Worm (Caenorhabditis elegans): ENCODE data around the gene srx-87.
A peak's percentile ranks its signal among the peaks of the same experiment; 100 is the strongest.

srx-87 gene

ce11 chrV:11570169-11570651, 5.5 kb downstream of the srx-87 start, which contains the start of the genes nhr-101 and pms-2:
TSS of gene nhr-101 (plus strand) at chrV:11570476.
TSS of gene pms-2 (minus strand) at chrV:11570601.
- TF ChIP-seq him-1 (tag; optimal IDR thresholded peaks at IDR 0.05) (no peak), W03F9.2 (tag; optimal IDR thresholded peaks at IDR 0.05) (no peak), dao-5 (tag; optimal IDR thresholded peaks at IDR 0.05) (no peak)

DNA sequence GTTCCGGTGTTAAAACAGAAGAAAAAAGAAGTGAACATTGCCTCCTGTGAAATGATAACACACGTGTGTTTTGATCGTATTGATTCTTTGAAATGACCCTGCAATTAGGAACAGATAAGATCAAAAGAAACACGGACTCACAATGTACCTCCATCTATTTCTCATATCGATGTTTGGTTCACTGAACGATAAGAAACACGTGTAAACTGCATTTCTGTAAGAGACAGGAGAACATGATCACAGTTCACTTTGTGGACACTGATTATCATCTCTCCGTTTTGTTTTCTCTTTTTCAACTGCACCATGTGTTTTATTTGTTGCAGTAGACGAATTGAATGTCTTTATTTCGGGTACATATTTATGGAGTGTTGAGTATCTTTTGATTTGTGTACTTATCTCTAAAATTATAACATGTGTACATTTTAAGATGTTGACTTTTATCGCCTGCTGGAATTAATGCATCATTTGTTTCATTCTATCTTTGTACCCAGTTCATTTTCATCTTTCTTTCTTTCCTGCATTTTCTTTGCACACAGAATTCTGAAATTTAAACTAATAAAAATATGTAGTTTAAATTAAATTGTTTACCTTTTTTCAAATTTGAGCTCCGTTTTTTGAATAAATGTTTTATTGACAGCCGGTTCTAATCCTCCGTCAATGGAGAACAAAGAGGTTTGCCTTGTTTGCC, 8.3 kb downstream of the srx-87 start, which contains the start of the genes H12C20.7 and nhr-68:
H12C20.7 (minus strand) TSS at position 188 of the 688 bp plus-strand sequence.
nhr-68 (plus strand) TSS at position 638 of the 688 bp plus-strand sequence.
- TF ChIP-seq him-1 (tag; optimal IDR thresholded peaks at IDR 0.05) = no peak
- TF ChIP-seq W03F9.2 (tag; optimal IDR thresholded peaks at IDR 0.05) = peak; percentile 60
- no peak for TF ChIP-seq dao-5 (tag; optimal IDR thresholded peaks at IDR 0.05)

DNA sequence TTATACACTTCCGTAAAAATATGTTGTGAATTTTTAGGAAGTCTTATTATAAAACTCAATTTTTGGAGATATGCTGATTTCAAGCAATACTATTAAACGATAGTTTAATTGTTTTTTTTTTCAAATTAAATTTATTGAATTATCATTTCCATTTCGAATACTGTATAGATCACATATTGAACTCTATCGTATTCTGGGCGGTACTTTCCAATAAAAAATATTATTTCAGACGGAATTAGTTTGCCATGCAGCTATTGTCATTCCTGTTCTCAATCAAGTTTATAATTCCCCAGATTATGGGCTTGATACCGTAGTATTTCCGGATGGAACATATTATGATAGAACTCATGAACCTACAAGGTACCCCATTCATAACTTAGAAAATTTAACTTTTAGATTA, 9.9 kb downstream of the srx-87 start:
- TF ChIP-seq W03F9.2 (tag; optimal IDR thresholded peaks at IDR 0.05) = no peak
- no peak for TF ChIP-seq dao-5 (tag; optimal IDR thresholded peaks at IDR 0.05)
- TF ChIP-seq him-1 (tag; optimal IDR thresholded peaks at IDR 0.05) = no peak

ce11 chrV:11580826-11581225, 16.2 kb downstream of the srx-87 start, which contains the start of gene srx-90:
TSS of gene srx-90 (plus strand) at chrV:11581126.
- TF ChIP-seq W03F9.2 (tag; optimal IDR thresholded peaks at IDR 0.05) = no peak
- no peak for TF ChIP-seq dao-5 (tag; optimal IDR thresholded peaks at IDR 0.05)
- no peak for TF ChIP-seq him-1 (tag; optimal IDR thresholded peaks at IDR 0.05)

DNA sequence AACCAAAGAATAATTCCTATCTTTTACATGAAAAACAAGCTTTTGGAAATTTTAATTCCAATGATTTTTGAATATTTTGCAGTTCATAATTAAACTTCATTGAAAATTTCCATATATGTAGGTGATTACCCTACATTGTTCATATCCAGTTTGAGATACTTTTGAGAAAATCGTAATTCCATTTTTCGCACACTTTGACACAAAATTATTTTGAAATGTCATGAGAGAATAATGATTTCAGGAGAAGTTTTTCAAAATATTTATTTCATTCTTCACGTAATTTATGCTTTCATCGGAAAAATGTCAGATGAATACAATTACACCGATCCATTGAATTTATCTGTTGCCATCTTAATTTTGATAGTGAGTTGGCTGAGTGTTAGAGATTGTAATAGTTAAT, 18.5 kb downstream of the srx-87 start, which contains the start of gene srx-88:
srx-88 (plus strand) TSS at position 301 of the 400 bp plus-strand sequence.
- TF ChIP-seq him-1 (tag; optimal IDR thresholded peaks at IDR 0.05) (no peak), dao-5 (tag; optimal IDR thresholded peaks at IDR 0.05) (no peak)

ce11 chrV:11585122-11585521, 20.4 kb downstream of the srx-87 start:
- TF ChIP-seq W03F9.2 (tag; optimal IDR thresholded peaks at IDR 0.05) (no peak), him-1 (tag; optimal IDR thresholded peaks at IDR 0.05) (no peak), dao-5 (tag; optimal IDR thresholded peaks at IDR 0.05) (no peak)

DNA sequence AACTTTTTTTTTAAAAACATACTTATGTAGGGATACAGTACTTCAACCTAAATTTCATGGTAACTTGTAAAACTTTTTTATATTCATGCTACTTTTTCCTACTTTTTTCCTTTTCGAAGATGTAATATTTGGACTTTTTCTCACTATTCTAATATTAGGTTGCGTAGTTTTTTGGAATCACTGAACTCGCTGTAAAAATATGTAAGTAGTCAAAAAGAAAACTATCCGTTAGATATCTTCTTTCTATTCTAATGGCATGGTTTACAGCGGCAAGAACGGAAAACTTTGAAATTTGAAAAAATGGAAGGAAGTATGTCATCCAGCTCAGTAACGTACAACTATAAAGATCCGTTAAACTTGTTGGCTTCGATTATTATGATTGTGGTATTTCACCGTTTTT, 24.8 kb downstream of the srx-87 start, which contains the start of gene srx-82:
srx-82 (plus strand) TSS at position 301 of the 400 bp plus-strand sequence.
- no peak for TF ChIP-seq him-1 (tag; optimal IDR thresholded peaks at IDR 0.05)

DNA sequence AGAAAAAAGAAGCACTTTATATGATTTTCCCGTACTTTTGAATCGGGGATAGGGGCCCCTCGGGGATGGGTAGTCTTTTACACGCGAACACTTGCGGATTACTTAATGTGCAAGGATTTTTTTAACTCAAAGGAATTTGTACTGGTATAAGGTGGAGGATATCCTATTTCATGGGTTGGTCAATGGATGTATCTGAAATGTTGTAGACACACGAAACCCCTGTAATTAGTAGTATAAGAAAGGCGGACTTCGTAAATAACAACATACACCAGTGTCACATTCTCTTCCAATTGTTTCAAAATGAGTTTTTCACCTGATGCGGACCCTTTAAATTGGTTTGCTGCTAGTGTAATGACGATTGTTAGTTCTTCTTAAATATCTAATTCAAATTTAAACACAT, 28.8 kb downstream of the srx-87 start, which contains the start of gene srx-80:
srx-80 (plus strand) TSS at position 301 of the 400 bp plus-strand sequence.
- TF ChIP-seq dao-5 (tag; optimal IDR thresholded peaks at IDR 0.05) (no peak), W03F9.2 (tag; optimal IDR thresholded peaks at IDR 0.05) (no peak), him-1 (tag; optimal IDR thresholded peaks at IDR 0.05) (no peak)

ce11 chrV:11593888-11594287, 29.2 kb downstream of the srx-87 start:
- TF ChIP-seq him-1 (tag; optimal IDR thresholded peaks at IDR 0.05) (no peak), dao-5 (tag; optimal IDR thresholded peaks at IDR 0.05) (no peak), W03F9.2 (tag; optimal IDR thresholded peaks at IDR 0.05) (no peak)

DNA sequence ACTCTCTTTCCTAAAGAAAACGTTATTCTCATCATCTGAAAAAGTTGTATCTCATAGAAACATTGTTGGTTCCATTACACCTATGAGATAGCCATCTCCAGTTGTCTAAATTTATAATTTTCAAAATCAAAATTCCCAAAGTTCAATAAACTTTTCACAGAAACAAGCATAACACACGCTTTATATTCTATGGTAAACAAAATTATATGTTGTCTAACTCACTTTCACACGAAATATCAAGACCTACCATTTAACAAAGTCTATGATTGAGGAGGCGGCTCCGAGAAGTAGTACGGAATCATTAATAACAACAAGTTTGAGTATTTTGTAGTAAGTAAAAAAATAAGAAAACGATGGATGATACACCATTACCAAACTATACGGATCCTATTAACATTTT, 34.1 kb downstream of the srx-87 start, which contains the start of gene srx-84:
srx-84 (plus strand) TSS at position 301 of the 400 bp plus-strand sequence.
- TF ChIP-seq W03F9.2 (tag; optimal IDR thresholded peaks at IDR 0.05) (no peak), dao-5 (tag; optimal IDR thresholded peaks at IDR 0.05) (no peak), him-1 (tag; optimal IDR thresholded peaks at IDR 0.05) (no peak)

ce11 chrV:11600800-11601199, 36.1 kb downstream of the srx-87 start, which contains the start of gene F35B12.9:
TSS of gene F35B12.9 (plus strand) at chrV:11601171.
- TF ChIP-seq dao-5 (tag; optimal IDR thresholded peaks at IDR 0.05) (no peak), him-1 (tag; optimal IDR thresholded peaks at IDR 0.05) (no peak), W03F9.2 (tag; optimal IDR thresholded peaks at IDR 0.05) (no peak)

ce11 chrV:11604484-11604883, 39.8 kb downstream of the srx-87 start, which contains the start of gene dhs-20:
TSS of gene dhs-20 (minus strand) at chrV:11604563.
- TF ChIP-seq W03F9.2 (tag; optimal IDR thresholded peaks at IDR 0.05) = no peak
- no peak for TF ChIP-seq him-1 (tag; optimal IDR thresholded peaks at IDR 0.05)
- TF ChIP-seq dao-5 (tag; optimal IDR thresholded peaks at IDR 0.05) = no peak

- TF ChIP-seq W03F9.2 (tag; optimal IDR thresholded peaks at IDR 0.05) (no peak), dao-5 (tag; optimal IDR thresholded peaks at IDR 0.05) (no peak), him-1 (tag; optimal IDR thresholded peaks at IDR 0.05) (no peak)
These were observed 40.6 kb downstream of the srx-87 start for ce11 chrV:11605227-11605626.

DNA sequence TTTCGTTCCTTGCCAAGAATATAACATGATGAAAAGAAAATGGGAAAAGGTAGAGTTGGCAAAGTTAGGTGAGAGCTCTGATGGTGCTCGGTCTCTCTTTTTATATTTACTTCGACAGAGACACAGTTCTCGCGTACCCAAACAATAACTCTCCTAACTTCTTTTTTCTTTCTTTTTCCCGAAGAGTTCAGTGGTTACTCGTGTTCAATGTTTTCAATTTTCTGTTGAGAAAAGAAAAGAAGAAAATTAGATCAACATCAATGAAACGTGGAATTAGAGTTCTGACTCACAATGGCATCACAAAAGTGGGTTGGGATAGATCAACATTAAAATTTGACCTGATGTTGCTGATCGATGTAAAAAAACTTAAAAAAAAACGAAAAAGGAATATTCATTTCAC, 41.8 kb downstream of the srx-87 start, which contains the start of gene idpp-16:
idpp-16 (minus strand) TSS at position 101 of the 400 bp plus-strand sequence.
- no peak for TF ChIP-seq W03F9.2 (tag; optimal IDR thresholded peaks at IDR 0.05)
- TF ChIP-seq dao-5 (tag; optimal IDR thresholded peaks at IDR 0.05) = no peak
- no peak for TF ChIP-seq him-1 (tag; optimal IDR thresholded peaks at IDR 0.05)

Data from whole organism, L4/young adult.